Fruit fly (Drosophila melanogaster): ENCODE data around the gene gdl-ORF39.

The gdl-ORF39 gene

DNA sequence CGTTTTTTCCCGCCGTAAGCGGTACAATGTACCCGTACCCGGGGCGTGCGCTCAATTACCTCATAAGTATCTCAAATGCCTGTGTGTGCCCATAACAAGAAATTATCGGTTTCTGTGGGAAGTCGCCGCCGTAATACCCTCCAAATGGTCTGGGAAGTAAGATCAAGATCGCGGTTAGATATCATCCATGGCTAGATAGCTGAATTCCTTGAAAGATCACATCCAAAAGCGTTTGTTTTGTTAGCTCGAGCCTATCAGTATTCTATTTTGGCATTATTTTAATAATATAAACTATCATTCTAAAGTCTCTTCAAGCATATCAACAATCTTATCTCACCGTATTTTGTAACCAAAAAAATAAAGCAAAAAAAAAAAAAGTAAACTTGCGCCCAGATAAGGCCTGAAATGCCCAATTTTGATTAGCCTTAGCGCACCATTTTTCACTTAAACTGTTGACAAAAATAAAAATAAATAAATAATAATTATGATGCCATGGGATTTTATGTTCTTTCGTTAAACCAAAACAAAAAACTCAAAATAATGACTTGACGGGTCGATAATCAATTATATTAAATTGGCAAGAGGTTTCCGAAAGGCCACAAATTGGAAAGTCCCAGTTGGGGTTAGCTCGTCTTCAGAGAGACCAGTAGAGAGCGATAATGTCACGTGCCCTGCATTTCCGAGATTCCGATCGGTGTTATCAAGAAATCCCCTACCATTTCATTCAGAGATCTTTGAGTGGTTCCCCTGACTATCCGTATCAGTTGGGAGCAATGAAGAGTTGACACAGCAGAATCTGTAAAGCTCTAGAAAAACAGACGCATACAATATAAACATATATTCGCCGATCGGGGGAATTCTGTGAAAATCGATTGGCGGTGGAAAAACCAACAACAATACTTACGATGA is 29.6 kb downstream of the gdl-ORF39 start (continued):
- no peak for TF ChIP-seq Deaf1 (tag; optimal IDR thresholded peaks at IDR 0.05)
- peak; percentile 2 for TF ChIP-seq lab (GFP tag; optimal IDR thresholded peaks at IDR 0.05)
- no peak for TF ChIP-seq zfh2 (GFP tag; optimal IDR thresholded peaks at IDR 0.05)
- no peak for TF ChIP-seq Mrtf (GFP tag; IDR thresholded peaks at IDR 0.05)
- TF ChIP-seq Bdp1 (GFP tag; optimal IDR thresholded peaks at IDR 0.05) = no peak
- TF ChIP-seq exex (tag; optimal IDR thresholded peaks at IDR 0.05) = peak; percentile 88
- TF ChIP-seq Abd-B (GFP tag; optimal IDR thresholded peaks at IDR 0.05) = no peak
- peak; percentile 18 for TF ChIP-seq CG18262 (tag; optimal IDR thresholded peaks at IDR 0.05)
- no peak for TF ChIP-seq CG30431 (GFP tag; optimal IDR thresholded peaks at IDR 0.05)
- TF ChIP-seq al (GFP tag; IDR thresholded peaks at IDR 0.05) = no peak
- TF ChIP-seq wor (GFP tag; IDR thresholded peaks at IDR 0.05) = no peak
- TF ChIP-seq YL-1 (GFP tag; optimal IDR thresholded peaks at IDR 0.05) = no peak
- TF ChIP-seq Rx (GFP tag; IDR thresholded peaks at IDR 0.05) = no peak
- peak; percentile 77 for TF ChIP-seq sqz (GFP tag; optimal IDR thresholded peaks at IDR 0.05)
- TF ChIP-seq CG7987 (GFP tag; optimal IDR thresholded peaks at IDR 0.05) = no peak
- TF ChIP-seq CG17829 (tag; optimal IDR thresholded peaks at IDR 0.05) = no peak
- no peak for TF ChIP-seq BtbVII (GFP tag; optimal IDR thresholded peaks at IDR 0.05)
- no peak for TF ChIP-seq CG7839 (tag; optimal IDR thresholded peaks at IDR 0.05)
- no peak for TF ChIP-seq CG42726 (GFP tag; IDR thresholded peaks at IDR 0.05; ENCODE audit: partially characterized antibody)
- TF ChIP-seq CG14050 (GFP tag; IDR thresholded peaks at IDR 0.05) = no peak
- TF ChIP-seq ase (GFP tag; IDR thresholded peaks at IDR 0.05) = no peak
- no peak for TF ChIP-seq jing (GFP tag; optimal IDR thresholded peaks at IDR 0.05)

DNA sequence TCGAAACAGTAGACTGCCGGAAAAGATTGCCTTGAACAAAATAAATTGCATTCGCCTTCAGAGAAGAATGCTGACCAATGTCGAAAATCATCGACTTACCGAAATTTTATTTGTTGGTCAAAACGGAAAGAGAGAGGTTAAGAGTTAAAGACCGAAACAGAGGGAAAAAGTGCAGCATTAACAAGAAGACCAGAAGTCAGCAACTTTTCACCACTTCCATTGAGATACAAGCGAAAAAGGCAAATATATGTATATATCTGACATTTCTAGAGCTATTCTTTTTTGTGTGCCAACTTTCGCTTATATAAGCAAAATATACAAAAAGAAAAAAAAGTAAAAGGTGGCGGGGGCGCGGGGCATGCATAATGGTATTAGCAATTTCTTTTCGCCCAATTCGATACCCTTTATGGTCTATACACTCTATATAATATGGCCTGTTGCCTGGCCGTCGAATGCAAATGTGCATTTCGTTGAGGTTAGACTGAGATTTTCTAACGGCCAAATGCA is 30.7 kb downstream of the gdl-ORF39 start:
- TF ChIP-seq Pdp1 (GFP tag; optimal IDR thresholded peaks at IDR 0.05) = peak in 1 of 2 experiments; percentile 53
- peak; percentile 8 for TF ChIP-seq Med (GFP tag)
- TF ChIP-seq ssp (GFP tag; IDR thresholded peaks at IDR 0.05) = no peak
- no peak for TF ChIP-seq fd96Cb (tag; optimal IDR thresholded peaks at IDR 0.05)
- peak; percentile 12 for TF ChIP-seq Blimp-1 (GFP tag; optimal IDR thresholded peaks at IDR 0.05)
- peak; percentile 12 for TF ChIP-seq kni (GFP tag; optimal IDR thresholded peaks at IDR 0.05)
- no peak for TF ChIP-seq oc (tag; optimal IDR thresholded peaks at IDR 0.05)
- TF ChIP-seq sens (GFP tag) = peak; percentile 53
- no peak for TF ChIP-seq CG2199 (GFP tag; IDR thresholded peaks at IDR 0.05)
- TF ChIP-seq CG8290 (GFP tag; optimal IDR thresholded peaks at IDR 0.05) = no peak
- no peak for TF ChIP-seq CG8290 (tag; optimal IDR thresholded peaks at IDR 0.05)
- TF ChIP-seq gfzf (GFP tag; optimal IDR thresholded peaks at IDR 0.05) = no peak

DNA sequence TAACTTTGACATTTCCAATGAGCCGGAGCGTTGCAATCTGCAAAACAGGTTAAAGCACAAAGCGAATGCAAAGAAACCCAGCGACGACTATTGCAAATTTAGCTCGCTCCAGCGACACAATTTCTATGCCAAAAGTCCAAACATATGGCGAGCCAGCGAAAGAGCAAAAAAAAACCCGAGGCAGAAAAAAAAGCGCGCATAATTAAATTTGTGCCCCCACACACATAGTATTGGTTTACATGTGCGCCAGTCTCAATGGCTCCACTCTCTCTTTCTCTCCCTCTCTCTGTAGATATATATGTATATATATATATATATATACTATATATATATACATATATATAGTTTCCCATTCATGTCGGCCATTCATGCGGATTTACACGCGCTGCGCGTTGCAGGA is 31.4 kb downstream of the gdl-ORF39 start:
- TF ChIP-seq Trl (optimal IDR thresholded peaks at IDR 0.05) (peak; percentile 18 to 50), Trl (GFP tag; optimal IDR thresholded peaks at IDR 0.05) (no peak), pita (GFP tag; optimal IDR thresholded peaks at IDR 0.05) (no peak), CG7357 (GFP tag; IDR thresholded peaks at IDR 0.05) (no peak), CG32772 (GFP tag; IDR thresholded peaks at IDR 0.05) (0 out of 2 replicates have a peak, but pooled peaks have one; percentile 23), Ptx1 (GFP tag; IDR thresholded peaks at IDR 0.05) (no peak), sqz (GFP tag; optimal IDR thresholded peaks at IDR 0.05) (peak; percentile 66), Camta (GFP tag; optimal IDR thresholded peaks at IDR 0.05) (no peak), Fer1 (GFP tag; optimal IDR thresholded peaks at IDR 0.05) (no peak), Spps (tag; optimal IDR thresholded peaks at IDR 0.05) (no peak), Adf1 (GFP tag; IDR thresholded peaks at IDR 0.05) (no peak), Ets97D (GFP tag; optimal IDR thresholded peaks at IDR 0.05) (no peak), ewg (GFP tag; optimal IDR thresholded peaks at IDR 0.05) (peak; percentile 38)

All from whole organism, embryonic.